Fruit fly (Drosophila melanogaster): Measurements from ENCODE around the gene LeuRS.
A peak's percentile ranks its signal among the peaks of the same experiment; 100 is the strongest.

The LeuRS gene

dm6 chr2L:3472242-3472641, 42.2 kb downstream of the LeuRS start, which contains the start of gene Pgant4 (continued):
- TF ChIP-seq CG13123 (GFP tag; optimal IDR thresholded peaks at IDR 0.05), result peak; percentile 7
- peak; percentile 22 for TF ChIP-seq dmrt11E (tag; optimal IDR thresholded peaks at IDR 0.05)
- peak; percentile 51; the same call in 2 of the 3 replicates for TF ChIP-seq zfh1 (GFP tag; IDR thresholded peaks at IDR 0.05)
- peak; percentile 46 for TF ChIP-seq nmo (GFP tag; optimal IDR thresholded peaks at IDR 0.05)
- TF ChIP-seq HLHmδ (GFP tag; optimal IDR thresholded peaks at IDR 0.05), result peak; percentile 24
- TF ChIP-seq CG7987 (GFP tag; optimal IDR thresholded peaks at IDR 0.05), result peak; percentile 38
- TF ChIP-seq CG9876 (GFP tag; optimal IDR thresholded peaks at IDR 0.05), result peak; percentile 32
- 0 out of 3 replicates have a peak, but pooled peaks have one; percentile 44 for TF ChIP-seq CG6791 (GFP tag; IDR thresholded peaks at IDR 0.05; ENCODE audit: partially characterized antibody)
- peak; percentile 95 for TF ChIP-seq CG11456 (GFP tag; IDR thresholded peaks at IDR 0.05)
- peak; percentile 62 for TF ChIP-seq CG3847 (GFP tag; IDR thresholded peaks at IDR 0.05)
- no peak for TF ChIP-seq fd96Cb (tag; optimal IDR thresholded peaks at IDR 0.05)
- no peak for TF ChIP-seq CG13424 (tag; optimal IDR thresholded peaks at IDR 0.05)
- peak; percentile 33 for TF ChIP-seq CG13624 (GFP tag; optimal IDR thresholded peaks at IDR 0.05)
- TF ChIP-seq ara (GFP tag; IDR thresholded peaks at IDR 0.05), result 0 out of 2 replicates have a peak, but pooled peaks have one; percentile 17
- TF ChIP-seq CG3838 (GFP tag; optimal IDR thresholded peaks at IDR 0.05), result no peak
- peak; percentile 33 for TF ChIP-seq ftz-f1 (GFP tag; optimal IDR thresholded peaks at IDR 0.05)
- TF ChIP-seq tin (GFP tag; optimal IDR thresholded peaks at IDR 0.05), result peak; percentile 71
- peak; percentile 43 for TF ChIP-seq ind (GFP tag; optimal IDR thresholded peaks at IDR 0.05)
- peak; percentile 71 for TF ChIP-seq CG14441 (GFP tag; IDR thresholded peaks at IDR 0.05)
- peak; percentile 46 for TF ChIP-seq slp2 (GFP tag; optimal IDR thresholded peaks at IDR 0.05)
- 0 out of 2 replicates have a peak, but pooled peaks have one; percentile 26 for TF ChIP-seq ssp (GFP tag; IDR thresholded peaks at IDR 0.05)
- peak; percentile 85 for TF ChIP-seq CG9932 (GFP tag; IDR thresholded peaks at IDR 0.05)
- TF ChIP-seq Camta (GFP tag; optimal IDR thresholded peaks at IDR 0.05), result peak; percentile 35
- no peak for TF ChIP-seq lab (GFP tag; optimal IDR thresholded peaks at IDR 0.05)
- TF ChIP-seq CG12155 (GFP tag; optimal IDR thresholded peaks at IDR 0.05), result peak; percentile 41
- peak; percentile 76 for TF ChIP-seq CG34422 (GFP tag; IDR thresholded peaks at IDR 0.05)
- peak; percentile 1 to 48 for TF ChIP-seq chif (GFP tag; optimal IDR thresholded peaks at IDR 0.05)
- TF ChIP-seq hkb (optimal IDR thresholded peaks at IDR 0.05), result no peak
- no peak for TF ChIP-seq hkb (GFP tag; IDR thresholded peaks at IDR 0.05)
- TF ChIP-seq Hr3 (GFP tag; optimal IDR thresholded peaks at IDR 0.05), result peak; percentile 57
- peak; percentile 83 for TF ChIP-seq slbo (GFP tag; IDR thresholded peaks at IDR 0.05)
- TF ChIP-seq D (optimal IDR thresholded peaks at IDR 0.05), result no peak
- peak; percentile 6 for TF ChIP-seq D (GFP tag; optimal IDR thresholded peaks at IDR 0.05)
- peak; percentile 10 for TF ChIP-seq tup (GFP tag; optimal IDR thresholded peaks at IDR 0.05)
- peak; percentile 33; the same call in 1 of the 2 replicates for TF ChIP-seq gsb (GFP tag; IDR thresholded peaks at IDR 0.05)
- TF ChIP-seq BEAF-32 (GFP tag; optimal IDR thresholded peaks at IDR 0.05), result peak; percentile 19
- TF ChIP-seq Xbp1 (GFP tag; optimal IDR thresholded peaks at IDR 0.05), result peak; percentile 80
- peak; percentile 68 for TF ChIP-seq Optix (GFP tag; IDR thresholded peaks at IDR 0.05)
- TF ChIP-seq lov (optimal IDR thresholded peaks at IDR 0.05), result no peak
- no peak for TF ChIP-seq lov (GFP tag; IDR thresholded peaks at IDR 0.05)
- 0 out of 2 replicates have a peak, but pooled peaks have one; percentile 32 for TF ChIP-seq CG8765 (GFP tag; IDR thresholded peaks at IDR 0.05)
- TF ChIP-seq Eip74EF (GFP tag; optimal IDR thresholded peaks at IDR 0.05), result no peak
- TF ChIP-seq sna (GFP tag; IDR thresholded peaks at IDR 0.05; ENCODE audit: partially characterized antibody), result no peak
- peak; percentile 79 for TF ChIP-seq CG2199 (GFP tag; IDR thresholded peaks at IDR 0.05)
- peak; percentile 53 for TF ChIP-seq CG1603 (tag; optimal IDR thresholded peaks at IDR 0.05)
- peak; percentile 36; the same call in 1 of the 2 replicates for TF ChIP-seq Dref (GFP tag; IDR thresholded peaks at IDR 0.05)
- TF ChIP-seq CG17359 (tag; optimal IDR thresholded peaks at IDR 0.05), result peak; percentile 38
- TF ChIP-seq CG4282 (GFP tag; optimal IDR thresholded peaks at IDR 0.05), result no peak
- peak; percentile 24 for TF ChIP-seq CG9609 (GFP tag; optimal IDR thresholded peaks at IDR 0.05)
- peak; percentile 89 for TF ChIP-seq gsb-n (tag; optimal IDR thresholded peaks at IDR 0.05)
- peak; percentile 28; the same call in 1 of the 2 replicates for TF ChIP-seq CG31441 (GFP tag; IDR thresholded peaks at IDR 0.05)
